In genomic region chr3R:9258252-9259225, dm6 we compare ENCODE assay signal across 3 fruit fly cellular contexts.
TF ChIP-seq lines count a peak whose summit lies in the region.

Gene Ibf2, minus strand, starts transcription at chr3R:9258501.
Gene Ibf1, plus strand, starts transcription at chr3R:9258964.

- peak; percentile 63 for TF ChIP-seq CTCF in whole organism, embryonic (GFP tag; optimal IDR thresholded peaks at IDR 0.05; lab: Kevin White, UChicago)

TF ChIP-seq in whole organism, embryonic, 481 proteins besides CTCF, POLR2A, EP300 and RAD21 (continues in another document):
- TF ChIP-seq CG8290 (GFP tag; optimal IDR thresholded peaks at IDR 0.05; lab: Kevin White, UChicago) (peak; percentile 90), CG8290 (tag; optimal IDR thresholded peaks at IDR 0.05; lab: Kevin White, UChicago) (peak; percentile 66 to 86), CG34224 (GFP tag; IDR thresholded peaks at IDR 0.05; lab: Robert Waterston, UW; ENCODE audit: partially characterized antibody) (peak; percentile 82), knrl (GFP tag; IDR thresholded peaks at IDR 0.05; lab: Robert Waterston, UW; ENCODE audit: partially characterized antibody) (peak; percentile 80), CG2116 (GFP tag; optimal IDR thresholded peaks at IDR 0.05; lab: Kevin White, UChicago) (peak; percentile 97), trem (tag; optimal IDR thresholded peaks at IDR 0.05; lab: Kevin White, UChicago) (peak; percentile 23), sens (GFP tag; lab: Kevin White, UChicago) (peak; percentile 56), bbx (GFP tag; IDR thresholded peaks at IDR 0.05; lab: Robert Waterston, UW; ENCODE audit: partially characterized antibody) (peak; percentile 87), nmo (GFP tag; optimal IDR thresholded peaks at IDR 0.05; lab: Kevin White, UChicago) (peak; percentile 13), CG2712 (tag; optimal IDR thresholded peaks at IDR 0.05; lab: Kevin White, UChicago) (no peak), ato (GFP tag; IDR thresholded peaks at IDR 0.05; lab: Robert Waterston, UW; ENCODE audit: partially characterized antibody) (peak; percentile 83), CG8478 (optimal IDR thresholded peaks at IDR 0.05; lab: Kevin White, UChicago) (no peak), MBD-R2 (GFP tag; IDR thresholded peaks at IDR 0.05; lab: Robert Waterston, UW) (peak; percentile 58), CG2678 (tag; optimal IDR thresholded peaks at IDR 0.05; lab: Kevin White, UChicago) (no peak), hb (GFP tag; IDR thresholded peaks at IDR 0.05; lab: Robert Waterston, UW; ENCODE audit: partially characterized antibody) (peak; percentile 82), HLHmδ (GFP tag; optimal IDR thresholded peaks at IDR 0.05; lab: Kevin White, UChicago) (no peak), CG4617 (GFP tag; optimal IDR thresholded peaks at IDR 0.05; lab: Kevin White, UChicago; ENCODE audit: borderline replicate concordance) (peak; percentile 9), CG8924 (tag; optimal IDR thresholded peaks at IDR 0.05; lab: Kevin White, UChicago) (no peak), vvl (GFP tag; IDR thresholded peaks at IDR 0.05; lab: Robert Waterston, UW) (peak; percentile 35; the same call in 1 of the 2 replicates), CG14710 (tag; optimal IDR thresholded peaks at IDR 0.05; lab: Kevin White, UChicago) (peak; percentile 62), inv (GFP tag; IDR thresholded peaks at IDR 0.05; lab: Robert Waterston, UW; ENCODE audit: partially characterized antibody) (peak; percentile 76), Scr (GFP tag; IDR thresholded peaks at IDR 0.05; lab: Robert Waterston, UW; ENCODE audit: partially characterized antibody) (peak; percentile 85), CG8765 (GFP tag; IDR thresholded peaks at IDR 0.05; lab: Robert Waterston, UW) (no peak), unc-4 (GFP tag; IDR thresholded peaks at IDR 0.05; lab: Robert Waterston, UW; ENCODE audit: partially characterized antibody) (peak; percentile 79), Myb (GFP tag; optimal IDR thresholded peaks at IDR 0.05; lab: Kevin White, UChicago) (peak; percentile 21), CG30020 (tag; optimal IDR thresholded peaks at IDR 0.05; lab: Kevin White, UChicago) (peak; percentile 14), Dp (GFP tag; optimal IDR thresholded peaks at IDR 0.05; lab: Kevin White, UChicago) (peak; percentile 63), CG30431 (GFP tag; optimal IDR thresholded peaks at IDR 0.05; lab: Kevin White, UChicago) (no peak)

TF ChIP-seq in whole organism, prepupa, 60 proteins besides CTCF, POLR2A, EP300 and RAD21:
- TF ChIP-seq Eip78C (GFP tag; lab: Kevin White, UChicago) (peak; percentile 13), CG10669 (GFP tag; optimal IDR thresholded peaks at IDR 0.05; lab: Kevin White, UChicago) (no peak)

TF ChIP-seq in whole organism, wandering third instar larva, 38 proteins besides CTCF, POLR2A, EP300 and RAD21:
- TF ChIP-seq woc (GFP tag; optimal IDR thresholded peaks at IDR 0.05; lab: Kevin White, UChicago) (peak; percentile 21), Dfd (GFP tag; optimal IDR thresholded peaks at IDR 0.05; lab: Kevin White, UChicago) (no peak)
TF ChIP-seq in whole organism, wandering third instar larva: peak in this region for 1.
